Fruit fly (Drosophila melanogaster) whole organism, embryonic: ENCODE data around the gene kat80.

Source experiments
- Adf1 ChIP-seq: fragments of 200-800 bp; sonication (Bioruptor generic); IDR thresholded peaks from 2 replicates; pipeline ENCODE4 v1.3.6; 2022; ENCODE audit warnings: missing biosample characterization, missing genetic modification characterization
- Atf3 ChIP-seq: fragments of 200-800 bp; sonication (Bioruptor generic); optimal IDR thresholded peaks from 3 replicates; lab custom pipeline; 2016; ENCODE audit warnings: missing biosample characterization, missing genetic modification characterization
- Bdp1 ChIP-seq: fragments of 200-800 bp; sonication (Bioruptor generic); optimal IDR thresholded peaks from 3 replicates; lab custom pipeline; 2016; ENCODE audit warnings: missing biosample characterization, missing genetic modification characterization
- CG10431 ChIP-seq: fragments of 200-800 bp; sonication (Bioruptor generic); optimal IDR thresholded peaks from 3 replicates; lab custom pipeline; 2018; ENCODE audit warnings: missing biosample characterization, mild to moderate bottlenecking, missing genetic modification characterization
- CG10462 ChIP-seq: fragments of 200-800 bp; sonication (Bioruptor generic); optimal IDR thresholded peaks from 2 replicates; lab custom pipeline; 2016; ENCODE audit warnings: missing biosample characterization, missing genetic modification characterization
- CG10979 ChIP-seq: fragments of 200-800 bp; sonication (Bioruptor generic); optimal IDR thresholded peaks from 2 replicates; lab custom pipeline; 2018; ENCODE audit warnings: missing biosample characterization, mild to moderate bottlenecking, missing genetic modification characterization, moderate library complexity
- CG11093 ChIP-seq: fragments of 200-800 bp; sonication (Bioruptor generic); IDR thresholded peaks from 3 replicates; pipeline ENCODE4 v1.3.6; 2022; ENCODE audit warnings: missing biosample characterization, missing genetic modification characterization
- CG11723 ChIP-seq: fragments of 200-800 bp; sonication (Bioruptor generic); optimal IDR thresholded peaks from 2 replicates; lab custom pipeline; 2017; ENCODE audit warnings: missing biosample characterization, mild to moderate bottlenecking, missing genetic modification characterization
- CG1233 ChIP-seq: fragments of 200-800 bp; sonication (Bioruptor generic); optimal IDR thresholded peaks from 4 replicates; lab custom pipeline; 2018; ENCODE audit warnings: missing biosample characterization, mild to moderate bottlenecking, missing genetic modification characterization
- CG12942 ChIP-seq: fragments of 200-800 bp; sonication (Bioruptor generic); optimal IDR thresholded peaks from 3 replicates; lab custom pipeline; 2016; ENCODE audit warnings: missing biosample characterization, missing genetic modification characterization
- CG13894 ChIP-seq: fragments of 200-800 bp; sonication (Bioruptor generic); optimal IDR thresholded peaks from 3 replicates; lab custom pipeline; 2018; ENCODE audit warnings: missing biosample characterization, mild to moderate bottlenecking, missing genetic modification characterization, moderate library complexity
- CG16779 ChIP-seq: fragments of 200-800 bp; sonication (Bioruptor generic); IDR thresholded peaks from 2 replicates; pipeline ENCODE4 v1.3.6; 2022; ENCODE audit warnings: missing biosample characterization, missing genetic modification characterization
- CG17328 ChIP-seq: fragments of 200-800 bp; sonication (Bioruptor generic); IDR thresholded peaks from 2 replicates; pipeline ENCODE4 v1.3.6; 2022; ENCODE audit warnings: missing biosample characterization, missing genetic modification characterization
- CG18476 ChIP-seq: fragments of 200-800 bp; sonication (Bioruptor generic); optimal IDR thresholded peaks from 2 replicates; lab custom pipeline; 2016; ENCODE audit warnings: missing biosample characterization, mild to moderate bottlenecking, missing genetic modification characterization
- CG2199 ChIP-seq: fragments of 200-800 bp; sonication (Bioruptor generic); IDR thresholded peaks from 3 replicates; pipeline ENCODE4 v1.3.6; 2022; ENCODE audit warnings: missing biosample characterization, missing genetic modification characterization
- CG3163 ChIP-seq: fragments of 200-800 bp; sonication (Bioruptor generic); optimal IDR thresholded peaks from 3 replicates; lab custom pipeline; 2016; ENCODE audit warnings: missing biosample characterization, missing genetic modification characterization
- CG5245 ChIP-seq: fragments of 200-800 bp; sonication (Bioruptor generic); optimal IDR thresholded peaks from 3 replicates; lab custom pipeline; 2016; ENCODE audit warnings: missing biosample characterization, missing genetic modification characterization
- CG7987 ChIP-seq: fragments of 200-800 bp; sonication (Bioruptor generic); optimal IDR thresholded peaks from 2 replicates; lab custom pipeline; 2018; ENCODE audit warnings: missing biosample characterization, mild to moderate bottlenecking, missing genetic modification characterization, moderate library complexity
- CG8281 ChIP-seq: fragments of 200-800 bp; sonication (Bioruptor generic); optimal IDR thresholded peaks from 2 replicates; lab custom pipeline; 2018; ENCODE audit warnings: missing biosample characterization, mild to moderate bottlenecking, missing genetic modification characterization, moderate library complexity
- CG9932 ChIP-seq: fragments of 200-800 bp; sonication (Bioruptor generic); IDR thresholded peaks from 2 replicates; pipeline ENCODE4 v1.3.6; 2022; ENCODE audit warnings: missing biosample characterization, missing genetic modification characterization
- CTCF ChIP-seq: fragments of 200-800 bp; sonication (Bioruptor generic); optimal IDR thresholded peaks from 2 replicates; lab custom pipeline; 2017; ENCODE audit warnings: missing biosample characterization, mild to moderate bottlenecking, missing genetic modification characterization, moderate library complexity
- CkIIα-i1 ChIP-seq: fragments of 200-800 bp; sonication (Bioruptor generic); IDR thresholded peaks from 2 replicates; pipeline ENCODE4 v1.3.6; 2022; ENCODE audit warnings: missing biosample characterization, missing genetic modification characterization
- D19B ChIP-seq: fragments of 200-800 bp; sonication (Bioruptor generic); optimal IDR thresholded peaks from 2 replicates; lab custom pipeline; 2017; ENCODE audit warnings: missing biosample characterization, mild to moderate bottlenecking, missing genetic modification characterization
- Deaf1 ChIP-seq: fragments of 200-800 bp; optimal IDR thresholded peaks from 3 replicates; lab custom pipeline; 2019; ENCODE audit warnings: missing biosample characterization, mild to moderate bottlenecking, missing genetic modification characterization, moderate library complexity
- Dip2 ChIP-seq: fragments of 200-800 bp; sonication (Bioruptor generic); IDR thresholded peaks from 2 replicates; pipeline ENCODE4 v1.3.6; 2022; ENCODE audit warnings: missing biosample characterization, missing genetic modification characterization
- Dref ChIP-seq: fragments of 200-800 bp; sonication (Bioruptor generic); IDR thresholded peaks from 2 replicates; pipeline ENCODE4 v1.3.6; 2022; ENCODE audit warnings: missing biosample characterization, missing genetic modification characterization
- E2f1 ChIP-seq: fragments of 200-800 bp; sonication (Bioruptor generic); IDR thresholded peaks from 2 replicates; pipeline ENCODE4 v1.3.6; 2022; ENCODE audit warnings: missing biosample characterization, missing genetic modification characterization
- H15 ChIP-seq: fragments of 200-800 bp; sonication (Bioruptor generic); IDR thresholded peaks from 3 replicates; pipeline ENCODE4 v1.3.6; 2022; ENCODE audit warnings: missing biosample characterization, missing genetic modification characterization
- HLHmδ ChIP-seq: fragments of 200-800 bp; sonication (Bioruptor generic); optimal IDR thresholded peaks from 2 replicates; lab custom pipeline; 2018; ENCODE audit warnings: missing biosample characterization, mild to moderate bottlenecking, missing genetic modification characterization, moderate library complexity
- Lpt ChIP-seq: fragments of >200 bp; optimal IDR thresholded peaks from 2 replicates; lab custom pipeline; 2018; ENCODE audit warnings: missing biosample characterization, missing genetic modification characterization
- MBD-R2 ChIP-seq: fragments of 200-800 bp; sonication (Bioruptor generic); IDR thresholded peaks from 2 replicates; pipeline ENCODE4 v1.3.6; 2022; ENCODE audit warnings: missing biosample characterization, missing genetic modification characterization
- MESR4 ChIP-seq: fragments of 200-800 bp; sonication (Bioruptor generic); optimal IDR thresholded peaks from 2 replicates; lab custom pipeline; 2018; ENCODE audit warnings: missing biosample characterization, mild to moderate bottlenecking, missing genetic modification characterization, moderate library complexity
- NFAT ChIP-seq: fragments of 200-800 bp; sonication (Bioruptor generic); IDR thresholded peaks from 2 replicates; pipeline ENCODE4 v1.3.6; 2022; ENCODE audit warnings: missing biosample characterization, missing genetic modification characterization
- Optix ChIP-seq: fragments of 200-800 bp; sonication (Bioruptor generic); IDR thresholded peaks from 3 replicates; pipeline ENCODE4 v1.3.6; 2022; ENCODE audit warnings: missing biosample characterization, missing genetic modification characterization
- PHDP ChIP-seq: fragments of 200-800 bp; sonication (Bioruptor generic); optimal IDR thresholded peaks from 3 replicates; lab custom pipeline; 2018; ENCODE audit warnings: missing biosample characterization, mild to moderate bottlenecking, missing genetic modification characterization, moderate library complexity
- Sox100B ChIP-seq: fragments of 200-800 bp; sonication (Bioruptor generic); optimal IDR thresholded peaks from 3 replicates; lab custom pipeline; 2018; ENCODE audit warnings: missing biosample characterization, mild to moderate bottlenecking, missing genetic modification characterization
- Spps ChIP-seq: fragments of 200-800 bp; sonication (Bioruptor generic); optimal IDR thresholded peaks from 2 replicates; lab custom pipeline; 2018; ENCODE audit warnings: missing biosample characterization, mild to moderate bottlenecking, missing genetic modification characterization
- Trl ChIP-seq, 3 experiments: fragments of >200 bp in 2 of 3; fragments of 200-800 bp in 1 of 3; sonication (Bioruptor generic) in 1 of 3; optimal IDR thresholded peaks; 2 replicates in 1 of 3; 3 replicates in 2 of 3; lab custom pipeline; 2016 to 2017; ENCODE audit warnings: missing biosample characterization in 1 of 3, missing genetic modification characterization in 1 of 3
- Xbp1 ChIP-seq: fragments of 200-800 bp; sonication (Bioruptor generic); optimal IDR thresholded peaks from 3 replicates; lab custom pipeline; 2016; ENCODE audit warnings: missing biosample characterization, mild to moderate bottlenecking, missing genetic modification characterization
- bab2 ChIP-seq: fragments of 200-800 bp; sonication (Bioruptor generic); optimal IDR thresholded peaks from 2 replicates; lab custom pipeline; 2016; ENCODE audit warnings: missing biosample characterization, missing genetic modification characterization
- bigmax ChIP-seq: fragments of 200-800 bp; sonication (Bioruptor generic); optimal IDR thresholded peaks from 2 replicates; lab custom pipeline; 2018; ENCODE audit warnings: missing biosample characterization, mild to moderate bottlenecking, missing genetic modification characterization
- fd3F ChIP-seq: fragments of 200-800 bp; sonication (Bioruptor generic); optimal IDR thresholded peaks from 2 replicates; lab custom pipeline; 2018; ENCODE audit warnings: missing biosample characterization, mild to moderate bottlenecking, missing genetic modification characterization, moderate library complexity
- gcm ChIP-seq: fragments of 200-800 bp; sonication (Bioruptor generic); optimal IDR thresholded peaks from 2 replicates; lab custom pipeline; 2019; ENCODE audit warnings: missing biosample characterization, mild to moderate bottlenecking, missing genetic modification characterization, moderate library complexity
- gfzf ChIP-seq: fragments of 200-800 bp; sonication (Bioruptor generic); optimal IDR thresholded peaks from 2 replicates; lab custom pipeline; 2016; ENCODE audit warnings: missing biosample characterization, mild to moderate bottlenecking, missing genetic modification characterization, moderate library complexity
- lmd ChIP-seq: fragments of 200-800 bp; sonication (Bioruptor generic); IDR thresholded peaks from 2 replicates; pipeline ENCODE4 v1.3.6; 2022; ENCODE audit warnings: missing biosample characterization, missing genetic modification characterization
- luna ChIP-seq: fragments of 200-800 bp; sonication (Bioruptor generic); optimal IDR thresholded peaks from 2 replicates; lab custom pipeline; 2016; ENCODE audit warnings: missing biosample characterization, missing genetic modification characterization
- pros ChIP-seq: fragments of 200-800 bp; sonication (Bioruptor generic); optimal IDR thresholded peaks from 3 replicates; lab custom pipeline; 2019; ENCODE audit warnings: missing biosample characterization, mild to moderate bottlenecking, missing genetic modification characterization, moderate library complexity
- repo ChIP-seq: fragments of 200-800 bp; sonication (Bioruptor generic); optimal IDR thresholded peaks from 2 replicates; lab custom pipeline; 2016; ENCODE audit warnings: missing biosample characterization, missing genetic modification characterization
- slp2 ChIP-seq: fragments of 200-800 bp; sonication (Bioruptor generic); optimal IDR thresholded peaks from 2 replicates; lab custom pipeline; 2016; ENCODE audit warnings: missing biosample characterization, missing genetic modification characterization
- tgo ChIP-seq: fragments of 200-800 bp; sonication (Bioruptor generic); IDR thresholded peaks from 3 replicates; pipeline ENCODE4 v1.3.6; 2022; ENCODE audit warnings: missing biosample characterization, missing genetic modification characterization
- tin ChIP-seq: fragments of 200-800 bp; sonication (Bioruptor generic); optimal IDR thresholded peaks from 3 replicates; lab custom pipeline; 2016; ENCODE audit warnings: missing biosample characterization, missing genetic modification characterization
- usp ChIP-seq: fragments of >200 bp; optimal IDR thresholded peaks from 2 replicates; lab custom pipeline; 2017; ENCODE audit warnings: missing biosample characterization, missing genetic modification characterization
- yki ChIP-seq: fragments of >200 bp; optimal IDR thresholded peaks from 3 replicates; lab custom pipeline; 2018
- zf30C ChIP-seq: fragments of 200-800 bp; sonication (Bioruptor generic); optimal IDR thresholded peaks from 3 replicates; lab custom pipeline; 2018; ENCODE audit warnings: missing biosample characterization, mild to moderate bottlenecking, missing genetic modification characterization

Gene kat80

dm6 chrX:16285186-16285585 is 9.2 kb upstream of the kat80 start (continued):
- TF ChIP-seq CG8281 (no peak), NFAT (no peak), CG5245 (no peak), CG17328 (GFP tag; lab: Robert Waterston, UW) (0 out of 2 replicates have a peak, but pooled peaks have one; percentile 15), slp2 (GFP tag; lab: Kevin White, UChicago) (no peak), MESR4 (GFP tag; lab: Kevin White, UChicago) (no peak), usp (GFP tag; lab: Kevin White, UChicago) (no peak), yki (lab: Kevin White, UChicago) (no peak), gcm (peak; percentile 4), Lpt (GFP tag; lab: Kevin White, UChicago) (no peak), fd3F (GFP tag; lab: Kevin White, UChicago) (no peak), Bdp1 (no peak), CG16779 (GFP tag; lab: Robert Waterston, UW) (no peak), CG9932 (GFP tag; lab: Robert Waterston, UW) (peak; percentile 24; the same call in 1 of the 2 replicates), CTCF (no peak), CG2199 (no peak), CG10979 (tag; lab: Kevin White, UChicago) (peak; percentile 21), tin (GFP tag; lab: Kevin White, UChicago) (no peak), bigmax (GFP tag; lab: Kevin White, UChicago) (no peak), MBD-R2 (GFP tag; lab: Robert Waterston, UW) (no peak), H15 (GFP tag; lab: Robert Waterston, UW) (no peak), luna (GFP tag; lab: Kevin White, UChicago) (no peak), pros (GFP tag; lab: Kevin White, UChicago) (no peak), CG10462 (no peak), Adf1 (no peak), E2f1 (GFP tag; lab: Robert Waterston, UW) (no peak), Deaf1 (tag; lab: Kevin White, UChicago) (no peak), Trl (optimal IDR thresholded peaks at IDR 0.05; lab: Kevin White, UChicago) (no peak), Trl (GFP tag; optimal IDR thresholded peaks at IDR 0.05; lab: Kevin White, UChicago) (no peak), CG10431 (GFP tag; lab: Kevin White, UChicago) (no peak), CkIIα-i1 (GFP tag; lab: Robert Waterston, UW) (no peak), zf30C (no peak), Sox100B (GFP tag; lab: Kevin White, UChicago) (peak; percentile 1), Atf3 (GFP tag; lab: Kevin White, UChicago) (no peak), D19B (no peak), HLHmδ (GFP tag; lab: Kevin White, UChicago) (no peak), gfzf (GFP tag; lab: Kevin White, UChicago) (no peak), Dip2 (GFP tag; lab: Robert Waterston, UW) (no peak), PHDP (tag; lab: Kevin White, UChicago) (peak; percentile 36), CG18476 (GFP tag; lab: Kevin White, UChicago) (no peak), lmd (GFP tag; lab: Robert Waterston, UW) (peak; percentile 14; the same call in 1 of the 2 replicates), repo (GFP tag; lab: Kevin White, UChicago) (no peak), CG12942 (GFP tag; lab: Kevin White, UChicago) (no peak), Xbp1 (GFP tag; lab: Kevin White, UChicago) (peak; percentile 17), CG11093 (GFP tag; lab: Robert Waterston, UW) (no peak), CG7987 (GFP tag; lab: Kevin White, UChicago) (no peak), bab2 (GFP tag; lab: Kevin White, UChicago) (no peak), CG1233 (GFP tag; lab: Kevin White, UChicago) (no peak), Optix (GFP tag; lab: Robert Waterston, UW) (no peak), tgo (GFP tag; lab: Robert Waterston, UW) (peak; percentile 25; the same call in 2 of the 3 replicates), Dref (GFP tag; lab: Robert Waterston, UW) (no peak), CG3163 (GFP tag; lab: Kevin White, UChicago) (no peak), CG13894 (tag; lab: Kevin White, UChicago) (no peak), CG11723 (GFP tag; lab: Kevin White, UChicago) (no peak), Spps (tag; lab: Kevin White, UChicago) (no peak)
